Fruit fly (Drosophila melanogaster): ENCODE results near the gene CG45101.

The CG45101 gene

DNA sequence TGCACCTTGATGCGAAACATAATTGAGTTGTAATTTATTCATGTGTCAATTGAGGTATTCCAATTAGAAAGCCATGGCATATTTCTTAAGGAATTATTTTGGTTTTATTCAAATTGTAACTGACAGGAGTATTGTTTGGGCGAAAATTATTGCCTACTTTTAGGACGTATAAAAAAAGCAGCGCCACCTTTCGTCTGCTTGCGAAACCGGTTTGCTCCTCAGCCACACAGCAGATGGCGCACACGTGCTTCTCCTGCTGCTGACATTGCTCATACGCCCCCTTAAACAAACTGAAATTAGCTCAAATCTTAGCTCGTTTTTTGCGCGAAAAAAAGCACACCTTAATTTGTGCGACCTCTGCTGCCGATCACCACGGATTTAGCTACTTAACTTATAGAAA, 16.9 kb upstream of the CG45101 start (continued):
- TF ChIP-seq Fer2 (tag; optimal IDR thresholded peaks at IDR 0.05) (peak; percentile 36), C15 (GFP tag; IDR thresholded peaks at IDR 0.05) (no peak), jumu (GFP tag; optimal IDR thresholded peaks at IDR 0.05) (peak; percentile 63), Spps (tag; optimal IDR thresholded peaks at IDR 0.05) (peak; percentile 6), CG8478 (optimal IDR thresholded peaks at IDR 0.05) (no peak), gro (GFP tag; optimal IDR thresholded peaks at IDR 0.05) (no peak), CG34224 (GFP tag; IDR thresholded peaks at IDR 0.05; ENCODE audit: partially characterized antibody) (no peak), wor (GFP tag; IDR thresholded peaks at IDR 0.05) (no peak), Fer1 (GFP tag; optimal IDR thresholded peaks at IDR 0.05) (peak; percentile 57), CG43689 (GFP tag; IDR thresholded peaks at IDR 0.05) (peak; percentile 50; the same call in 1 of the 2 replicates), CG7928 (GFP tag; optimal IDR thresholded peaks at IDR 0.05) (no peak), CG3407 (GFP tag; optimal IDR thresholded peaks at IDR 0.05) (peak; percentile 52), CG15269 (tag; optimal IDR thresholded peaks at IDR 0.05) (peak; percentile 55), sisA (GFP tag; IDR thresholded peaks at IDR 0.05) (peak; percentile 73), cas (GFP tag; IDR thresholded peaks at IDR 0.05) (no peak), CG7271 (tag; optimal IDR thresholded peaks at IDR 0.05) (peak; percentile 34), Blimp-1 (GFP tag; optimal IDR thresholded peaks at IDR 0.05) (peak; percentile 31), CG18011 (GFP tag; optimal IDR thresholded peaks at IDR 0.05) (no peak), ham (GFP tag; IDR thresholded peaks at IDR 0.05) (no peak), CG10267 (tag; optimal IDR thresholded peaks at IDR 0.05) (peak; percentile 57), CG11085 (GFP tag; IDR thresholded peaks at IDR 0.05) (peak; percentile 69; the same call in 1 of the 2 replicates), cg (GFP tag; optimal IDR thresholded peaks at IDR 0.05) (no peak), CG13775 (GFP tag; optimal IDR thresholded peaks at IDR 0.05) (peak; percentile 51), Med (GFP tag) (peak; percentile 98), CG2678 (tag; optimal IDR thresholded peaks at IDR 0.05) (peak; percentile 54), CG8089 (GFP tag; optimal IDR thresholded peaks at IDR 0.05) (peak; percentile 91), hb (GFP tag; IDR thresholded peaks at IDR 0.05; ENCODE audit: partially characterized antibody) (no peak), dpn (GFP tag; optimal IDR thresholded peaks at IDR 0.05) (peak; percentile 79 to 85), Trl (optimal IDR thresholded peaks at IDR 0.05) (no peak), Trl (GFP tag; optimal IDR thresholded peaks at IDR 0.05) (peak; percentile 82), CG31365 (tag; optimal IDR thresholded peaks at IDR 0.05) (peak; percentile 59), lov (optimal IDR thresholded peaks at IDR 0.05) (no peak), lov (GFP tag; IDR thresholded peaks at IDR 0.05) (peak; percentile 84), mam (GFP tag; optimal IDR thresholded peaks at IDR 0.05) (peak; percentile 64), CG1602 (GFP tag; optimal IDR thresholded peaks at IDR 0.05) (peak; percentile 62), CG7963 (GFP tag; IDR thresholded peaks at IDR 0.05; ENCODE audit: partially characterized antibody) (no peak), zen (tag; optimal IDR thresholded peaks at IDR 0.05) (peak; percentile 72), pho (GFP tag; optimal IDR thresholded peaks at IDR 0.05) (peak; percentile 21), vvl (GFP tag; IDR thresholded peaks at IDR 0.05) (peak; percentile 87), CG3065 (GFP tag; optimal IDR thresholded peaks at IDR 0.05) (peak; percentile 69), CG8388 (GFP tag; optimal IDR thresholded peaks at IDR 0.05) (peak; percentile 50), pum (GFP tag; optimal IDR thresholded peaks at IDR 0.05) (peak; percentile 83), pita (GFP tag; optimal IDR thresholded peaks at IDR 0.05) (peak; percentile 26), eyg (GFP tag; optimal IDR thresholded peaks at IDR 0.05) (peak; percentile 37), CG5180 (GFP tag; optimal IDR thresholded peaks at IDR 0.05) (peak; percentile 66), CG33557 (GFP tag; optimal IDR thresholded peaks at IDR 0.05) (peak; percentile 53), CG34422 (GFP tag; IDR thresholded peaks at IDR 0.05) (peak; percentile 79; the same call in 2 of the 3 replicates), CG11723 (GFP tag; optimal IDR thresholded peaks at IDR 0.05) (peak; percentile 65), lilli (GFP tag; optimal IDR thresholded peaks at IDR 0.05) (peak; percentile 69), gfzf (GFP tag; optimal IDR thresholded peaks at IDR 0.05) (no peak), inv (GFP tag; IDR thresholded peaks at IDR 0.05; ENCODE audit: partially characterized antibody) (no peak)

All from whole organism, embryonic.